Worm (Caenorhabditis elegans) whole organism, L2 larva: ENCODE data around the gene T25F10.1.

Experiments
- C34F6.9 ChIP-seq: fragments of 150-350 bp; optimal IDR thresholded peaks from 2 replicates; lab custom pipeline; 2014; ENCODE audit warnings: missing biosample characterization, missing genetic modification characterization
- dmd-4 ChIP-seq: sonication (generic microtip); optimal IDR thresholded peaks from 2 replicates; lab custom pipeline; 2017; ENCODE audit warnings: missing biosample characterization, missing genetic modification characterization
- nhr-21 ChIP-seq: fragments of 150-350 bp; optimal IDR thresholded peaks from 2 replicates; lab custom pipeline; 2014; ENCODE audit warnings: missing biosample characterization, missing genetic modification characterization
- nhr-237 ChIP-seq: fragments of 150-350 bp; optimal IDR thresholded peaks from 2 replicates; lab custom pipeline; 2014; ENCODE audit warnings: missing biosample characterization, missing genetic modification characterization
- nhr-77 ChIP-seq: fragments of 150-350 bp; optimal IDR thresholded peaks from 2 replicates; lab custom pipeline; 2014; ENCODE audit warnings: missing biosample characterization, missing genetic modification characterization
- snpc-4 ChIP-seq: fragments of 150-350 bp; optimal IDR thresholded peaks from 2 replicates; lab custom pipeline; 2014; ENCODE audit warnings: missing biosample characterization, missing genetic modification characterization
- zag-1 ChIP-seq: fragments of 150-350 bp; optimal IDR thresholded peaks from 2 replicates; lab custom pipeline; 2014; ENCODE audit warnings: missing biosample characterization, missing genetic modification characterization

- TF ChIP-seq C34F6.9 (tag; lab: Kevin White, UChicago) (no peak), dmd-4 (tag; lab: Kevin White, UChicago) (no peak), nhr-21 (tag; lab: Kevin White, UChicago) (no peak), nhr-237 (tag; lab: Kevin White, UChicago) (no peak), zag-1 (no peak), snpc-4 (tag; lab: Kevin White, UChicago) (no peak), nhr-77 (tag; lab: Kevin White, UChicago) (no peak)
Measured at ce11 chrV:6731594-6731993, 36.7 kb upstream of the T25F10.1 start, which contains the start of gene grl-9.
